Worm (Caenorhabditis elegans) whole organism, L4/young adult: Measurements from ENCODE around the gene shw-3.

Source experiments
- dao-5 ChIP-seq: sonication (generic microtip); optimal IDR thresholded peaks from 2 replicates; lab custom pipeline; 2016; ENCODE audit warnings: missing genotype, missing genetic modification characterization, moderate library complexity, missing compliant biosample characterization
- him-1 ChIP-seq: sonication (generic microtip); optimal IDR thresholded peaks from 2 replicates; lab custom pipeline; 2016; ENCODE audit warnings: missing genotype, missing genetic modification reagents, missing genetic modification characterization, missing compliant biosample characterization

DNA sequence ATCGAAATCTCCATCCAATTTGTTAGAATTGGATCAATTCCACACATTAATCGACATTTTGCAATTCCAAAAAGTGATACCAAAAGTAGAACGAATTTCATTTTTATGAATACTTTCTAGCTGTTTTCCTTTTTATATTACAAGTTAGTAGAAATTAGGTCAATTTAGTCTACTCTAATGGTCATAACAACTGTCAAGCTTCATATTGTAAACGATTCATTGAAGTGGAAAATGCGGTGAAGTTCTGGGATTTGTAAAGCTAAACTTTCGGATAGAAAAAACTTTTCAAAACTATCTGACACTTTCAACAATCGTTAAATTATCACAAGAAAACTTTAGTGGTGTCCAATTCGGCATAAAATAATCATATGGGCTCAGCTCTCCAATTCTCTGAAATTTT lies 47.6 kb upstream of the shw-3 start, which contains the start of gene W07G4.7:
- TF ChIP-seq dao-5 (tag; lab: Kevin White, UChicago) (no peak), him-1 (no peak)
